Fruit fly (Drosophila melanogaster) whole organism, embryonic: ENCODE data around the gene CG10809.

ENCODE experiments used
- Aef1 ChIP-seq: fragments of 200-800 bp; sonication (Bioruptor generic); IDR thresholded peaks from 3 replicates; pipeline ENCODE4 v1.3.6; 2022; ENCODE audit warnings: missing biosample characterization, missing genetic modification characterization
- Asciz ChIP-seq: fragments of 200-800 bp; sonication (Bioruptor generic); optimal IDR thresholded peaks from 2 replicates; lab custom pipeline; 2017; ENCODE audit warnings: missing biosample characterization, mild to moderate bottlenecking, missing genetic modification characterization, missing genetic modification reagents
- Bgb ChIP-seq: fragments of 200-800 bp; sonication (Bioruptor generic); IDR thresholded peaks from 2 replicates; pipeline ENCODE4 v1.3.6; 2022; ENCODE audit warnings: missing biosample characterization, missing genetic modification characterization; ENCODE audit not compliant: partially characterized antibody
- CG10321 ChIP-seq: fragments of 200-800 bp; sonication (Bioruptor generic); IDR thresholded peaks from 2 replicates; pipeline ENCODE4 v1.3.6; 2022; ENCODE audit warnings: missing biosample characterization, missing genetic modification characterization
- CG11247 ChIP-seq: fragments of 200-800 bp; sonication (Bioruptor generic); IDR thresholded peaks from 2 replicates; pipeline ENCODE4 v1.3.6; 2022; ENCODE audit warnings: missing biosample characterization, missing genetic modification characterization
- CG11504 ChIP-seq: fragments of 200-800 bp; sonication (Bioruptor generic); optimal IDR thresholded peaks from 3 replicates; lab custom pipeline; 2019; ENCODE audit warnings: missing biosample characterization, mild to moderate bottlenecking, missing genetic modification characterization, moderate library complexity
- CG11723 ChIP-seq: fragments of 200-800 bp; sonication (Bioruptor generic); optimal IDR thresholded peaks from 2 replicates; lab custom pipeline; 2017; ENCODE audit warnings: missing biosample characterization, mild to moderate bottlenecking, missing genetic modification characterization
- CG1529 ChIP-seq: fragments of 200-800 bp; sonication (Bioruptor generic); optimal IDR thresholded peaks from 3 replicates; lab custom pipeline; 2018; ENCODE audit warnings: missing biosample characterization, missing genetic modification characterization
- CG17385 ChIP-seq: fragments of 200-800 bp; sonication (Bioruptor generic); optimal IDR thresholded peaks from 3 replicates; lab custom pipeline; 2018; ENCODE audit warnings: missing biosample characterization, mild to moderate bottlenecking, missing genetic modification characterization
- CG17568 ChIP-seq: fragments of 200-800 bp; sonication (Bioruptor generic); optimal IDR thresholded peaks from 2 replicates; lab custom pipeline; 2018; ENCODE audit warnings: missing biosample characterization, mild to moderate bottlenecking, missing genetic modification characterization, moderate library complexity
- CG17829 ChIP-seq: fragments of 200-800 bp; optimal IDR thresholded peaks from 2 replicates; lab custom pipeline; 2019; ENCODE audit warnings: missing biosample characterization, mild to moderate bottlenecking, missing genetic modification characterization, moderate library complexity
- CG17912 ChIP-seq: fragments of 200-800 bp; sonication (Bioruptor generic); optimal IDR thresholded peaks from 2 replicates; lab custom pipeline; 2018; ENCODE audit warnings: missing biosample characterization, mild to moderate bottlenecking, missing genetic modification characterization
- CG1792 ChIP-seq: fragments of 200-800 bp; sonication (Bioruptor generic); optimal IDR thresholded peaks from 2 replicates; lab custom pipeline; 2016; ENCODE audit warnings: missing biosample characterization, missing genetic modification characterization
- CG18599 ChIP-seq: fragments of 200-800 bp; sonication (Bioruptor generic); optimal IDR thresholded peaks from 3 replicates; lab custom pipeline; 2017; ENCODE audit warnings: missing biosample characterization, missing genetic modification characterization, mild to moderate bottlenecking, moderate library complexity, missing genetic modification reagents
- CG3065 ChIP-seq: fragments of 200-800 bp; sonication (Bioruptor generic); optimal IDR thresholded peaks from 2 replicates; lab custom pipeline; 2016; ENCODE audit warnings: missing biosample characterization, missing genetic modification characterization
- CG31388 ChIP-seq: fragments of 200-800 bp; sonication (Bioruptor generic); optimal IDR thresholded peaks from 2 replicates; lab custom pipeline; 2016; ENCODE audit warnings: missing biosample characterization, missing genetic modification characterization
- CG3838 ChIP-seq: fragments of 200-800 bp; sonication (Bioruptor generic); optimal IDR thresholded peaks from 3 replicates; lab custom pipeline; 2016; ENCODE audit warnings: missing biosample characterization, missing genetic modification characterization
- CG4282 ChIP-seq: fragments of 200-800 bp; sonication (Bioruptor generic); optimal IDR thresholded peaks from 2 replicates; lab custom pipeline; 2016; ENCODE audit warnings: missing biosample characterization, missing genetic modification characterization
- CG4328 ChIP-seq: fragments of 200-800 bp; sonication (Bioruptor generic); optimal IDR thresholded peaks from 3 replicates; lab custom pipeline; 2017; ENCODE audit warnings: missing biosample characterization, missing genetic modification reagents, missing genetic modification characterization
- CG4854 ChIP-seq: fragments of 200-800 bp; sonication (Bioruptor generic); optimal IDR thresholded peaks from 2 replicates; lab custom pipeline; 2016; ENCODE audit warnings: missing biosample characterization, missing genetic modification characterization, inconsistent platforms
- CG6683 ChIP-seq: fragments of 200-800 bp; sonication (Bioruptor generic); optimal IDR thresholded peaks from 2 replicates; lab custom pipeline; 2017; ENCODE audit warnings: missing biosample characterization, mild to moderate bottlenecking, missing genetic modification characterization, missing genetic modification reagents
- CG7372 ChIP-seq: fragments of 200-800 bp; sonication (Bioruptor generic); IDR thresholded peaks from 2 replicates; pipeline ENCODE4 v1.3.6; 2022; ENCODE audit warnings: missing biosample characterization, missing genetic modification characterization
- CG7745 ChIP-seq: fragments of 200-800 bp; sonication (Bioruptor generic); optimal IDR thresholded peaks from 2 replicates; lab custom pipeline; 2018; ENCODE audit warnings: missing biosample characterization, mild to moderate bottlenecking, missing genetic modification characterization, moderate library complexity
- CG9876 ChIP-seq: fragments of 200-800 bp; sonication (Bioruptor generic); optimal IDR thresholded peaks from 2 replicates; lab custom pipeline; 2016; ENCODE audit warnings: missing biosample characterization, missing genetic modification characterization
- Camta ChIP-seq: fragments of 200-800 bp; sonication (Bioruptor generic); optimal IDR thresholded peaks from 2 replicates; lab custom pipeline; 2016; ENCODE audit warnings: missing biosample characterization, missing genetic modification characterization
- ERR ChIP-seq: fragments of 200-800 bp; sonication (Bioruptor generic); optimal IDR thresholded peaks from 2 replicates; lab custom pipeline; 2016; ENCODE audit warnings: missing biosample characterization, missing genetic modification characterization
- Nf-YC ChIP-seq: fragments of 200-800 bp; optimal IDR thresholded peaks from 3 replicates; lab custom pipeline; 2019; ENCODE audit warnings: missing biosample characterization, mild to moderate bottlenecking, missing genetic modification characterization, moderate library complexity
- Rfx ChIP-seq: fragments of 200-800 bp; sonication (Bioruptor generic); IDR thresholded peaks from 2 replicates; pipeline ENCODE4 v1.3.6; 2022; ENCODE audit warnings: missing biosample characterization, missing genetic modification characterization
- Trl ChIP-seq, 3 experiments: fragments of >200 bp in 2 of 3; fragments of 200-800 bp in 1 of 3; sonication (Bioruptor generic) in 1 of 3; optimal IDR thresholded peaks; 2 replicates in 1 of 3; 3 replicates in 2 of 3; lab custom pipeline; 2016 to 2017; ENCODE audit warnings: missing biosample characterization in 1 of 3, missing genetic modification characterization in 1 of 3
- Usf ChIP-seq: fragments of 200-800 bp; sonication (Bioruptor generic); optimal IDR thresholded peaks from 2 replicates; lab custom pipeline; 2017; ENCODE audit warnings: missing genotype, missing biosample characterization, missing genetic modification characterization
- abd-A ChIP-seq: fragments of 200-800 bp; sonication (Bioruptor generic); optimal IDR thresholded peaks from 3 replicates; lab custom pipeline; 2019; ENCODE audit warnings: missing biosample characterization, mild to moderate bottlenecking, missing genetic modification characterization, moderate library complexity
- ara ChIP-seq: fragments of 200-800 bp; sonication (Bioruptor generic); IDR thresholded peaks from 2 replicates; pipeline ENCODE4 v1.3.6; 2022; ENCODE audit warnings: missing biosample characterization, missing genetic modification characterization
- btn ChIP-seq: fragments of 200-800 bp; sonication (Bioruptor generic); optimal IDR thresholded peaks from 2 replicates; lab custom pipeline; 2016; ENCODE audit warnings: missing biosample characterization, missing genetic modification characterization
- chn ChIP-seq: fragments of 200-800 bp; sonication (Bioruptor generic); optimal IDR thresholded peaks from 2 replicates; lab custom pipeline; 2016; ENCODE audit warnings: missing biosample characterization, missing genetic modification characterization
- dmrt99B ChIP-seq: fragments of 200-800 bp; sonication (Bioruptor generic); optimal IDR thresholded peaks from 2 replicates; lab custom pipeline; 2018; ENCODE audit warnings: missing biosample characterization, mild to moderate bottlenecking, missing genetic modification characterization, moderate library complexity
- fd64A ChIP-seq: fragments of 200-800 bp; sonication (Bioruptor generic); optimal IDR thresholded peaks from 3 replicates; lab custom pipeline; 2018; ENCODE audit warnings: missing biosample characterization, mild to moderate bottlenecking, missing genetic modification characterization
- gt ChIP-seq: fragments of 200-800 bp; sonication (Bioruptor generic); IDR thresholded peaks from 2 replicates; pipeline ENCODE4 v1.3.6; 2022; ENCODE audit warnings: missing biosample characterization, missing genetic modification characterization
- jigr1 ChIP-seq: fragments of 200-800 bp; sonication (Bioruptor generic); IDR thresholded peaks from 3 replicates; pipeline ENCODE4 v1.3.6; 2022; ENCODE audit warnings: missing biosample characterization, missing genetic modification characterization
- lov ChIP-seq, 2 experiments: fragments of 200-800 bp in 1 of 2; fragments of >200 bp in 1 of 2; sonication (Bioruptor generic) in 1 of 2; IDR thresholded peaks in 1 of 2; optimal IDR thresholded peaks in 1 of 2; 2 replicates in 1 of 2; 3 replicates in 1 of 2; pipeline versions ENCODE4 v1.3.6 to Lab custom; 2017 to 2022; ENCODE audit warnings: missing biosample characterization in 1 of 2, missing genetic modification characterization in 1 of 2
- nau ChIP-seq: fragments of 200-800 bp; sonication (Bioruptor generic); optimal IDR thresholded peaks from 3 replicates; lab custom pipeline; 2017; ENCODE audit warnings: missing biosample characterization, mild to moderate bottlenecking, missing genetic modification characterization, missing genetic modification reagents
- pros ChIP-seq: fragments of 200-800 bp; sonication (Bioruptor generic); optimal IDR thresholded peaks from 3 replicates; lab custom pipeline; 2019; ENCODE audit warnings: missing biosample characterization, mild to moderate bottlenecking, missing genetic modification characterization, moderate library complexity
- psq ChIP-seq: fragments of 200-800 bp; sonication (Bioruptor generic); optimal IDR thresholded peaks from 2 replicates; lab custom pipeline; 2017; ENCODE audit warnings: missing biosample characterization, missing genetic modification characterization
- ranshi ChIP-seq: fragments of 200-800 bp; sonication (Bioruptor generic); IDR thresholded peaks from 2 replicates; pipeline ENCODE4 v1.3.6; 2022; ENCODE audit warnings: missing biosample characterization, missing genetic modification characterization
- sd ChIP-seq: fragments of 200-800 bp; sonication (Bioruptor generic); optimal IDR thresholded peaks from 3 replicates; lab custom pipeline; 2018; ENCODE audit warnings: missing biosample characterization, mild to moderate bottlenecking, missing genetic modification characterization, moderate library complexity
- sens ChIP-seq: fragments of 200-800 bp; sonication (Bioruptor generic); peaks from one replicate; lab custom pipeline; 2016; ENCODE audit warnings: missing biosample characterization, missing genetic modification characterization
- slbo ChIP-seq: fragments of 200-800 bp; sonication (Bioruptor generic); IDR thresholded peaks from 2 replicates; pipeline ENCODE4 v1.3.6; 2022; ENCODE audit warnings: missing biosample characterization, missing genetic modification characterization
- tin ChIP-seq: fragments of 200-800 bp; sonication (Bioruptor generic); optimal IDR thresholded peaks from 3 replicates; lab custom pipeline; 2016; ENCODE audit warnings: missing biosample characterization, missing genetic modification characterization
- tll ChIP-seq, 2 experiments: fragments of 200-800 bp in 1 of 2; fragments of >200 bp in 1 of 2; sonication (Bioruptor generic) in 1 of 2; optimal IDR thresholded peaks; 2 replicates each; lab custom pipeline; 2017 to 2019; ENCODE audit warnings: missing biosample characterization in 2 of 2, missing genetic modification characterization in 2 of 2, mild to moderate bottlenecking in 1 of 2, moderate library complexity in 1 of 2
- ttk ChIP-seq: fragments of 200-800 bp; sonication (Bioruptor generic); IDR thresholded peaks from 2 replicates; pipeline ENCODE4 v2.1.2; 2022; ENCODE audit warnings: missing biosample characterization, missing genetic modification characterization

The CG10809 gene

DNA sequence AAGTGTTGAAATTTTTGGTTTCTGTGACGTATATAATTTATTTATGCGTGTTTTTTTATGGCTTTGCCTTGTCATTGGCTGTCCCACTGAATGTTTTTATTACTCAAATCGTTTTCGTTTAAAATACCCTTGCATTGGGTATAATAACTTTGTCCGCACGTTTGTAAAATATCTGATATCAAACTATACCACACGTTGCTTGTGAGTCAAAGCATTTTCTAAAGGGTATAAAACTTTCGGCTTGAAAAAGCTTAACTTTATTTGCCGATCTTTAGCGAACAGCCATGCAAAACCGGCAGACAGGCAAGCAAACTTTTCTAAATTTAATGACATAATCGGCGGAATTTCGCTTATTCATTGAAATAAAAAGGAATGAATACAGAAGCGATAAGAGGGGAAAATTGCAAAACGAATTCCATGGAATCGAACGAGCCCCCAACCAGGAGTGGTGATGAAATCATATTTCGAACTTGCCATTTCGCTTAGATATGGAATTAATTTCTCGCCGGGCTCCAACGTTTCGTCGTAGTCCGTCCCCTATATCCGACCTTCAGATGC lies 12.2 kb downstream of the CG10809 start (continued):
- peak; percentile 56 for TF ChIP-seq CG17385
- TF ChIP-seq ranshi (GFP tag; lab: Robert Waterston, UW), result no peak; the same call in 1 of the 2 replicates
- TF ChIP-seq ttk (GFP tag; lab: Robert Waterston, UW), result peak; percentile 48
- no peak for TF ChIP-seq Usf (GFP tag; lab: Kevin White, UChicago)
- TF ChIP-seq Bgb (GFP tag; lab: Robert Waterston, UW), result no peak
- no peak for TF ChIP-seq CG3065 (GFP tag; lab: Kevin White, UChicago)
- no peak for TF ChIP-seq CG17568 (GFP tag; lab: Kevin White, UChicago)
- TF ChIP-seq sd, result peak; percentile 75
- TF ChIP-seq Rfx (GFP tag; lab: Robert Waterston, UW), result peak; percentile 84
- TF ChIP-seq CG9876, result no peak
- no peak for TF ChIP-seq btn (GFP tag; lab: Kevin White, UChicago)
- TF ChIP-seq sens (GFP tag; lab: Kevin White, UChicago), result peak; percentile 83
- no peak for TF ChIP-seq lov (optimal IDR thresholded peaks at IDR 0.05; lab: Kevin White, UChicago)
- no peak for TF ChIP-seq lov (GFP tag; IDR thresholded peaks at IDR 0.05; lab: Robert Waterston, UW)
- peak; percentile 37; the same call in 1 of the 3 replicates for TF ChIP-seq Aef1 (GFP tag; lab: Robert Waterston, UW)
- no peak for TF ChIP-seq CG17912 (GFP tag; lab: Kevin White, UChicago)
- TF ChIP-seq abd-A (tag; lab: Kevin White, UChicago), result peak; percentile 75
- no peak for TF ChIP-seq psq (GFP tag; lab: Kevin White, UChicago)
- no peak for TF ChIP-seq CG1529 (GFP tag; lab: Kevin White, UChicago)
- no peak for TF ChIP-seq CG31388 (GFP tag; lab: Kevin White, UChicago)
- TF ChIP-seq CG7372 (GFP tag; lab: Robert Waterston, UW), result peak; percentile 53; the same call in 1 of the 2 replicates
- peak; percentile 10 for TF ChIP-seq CG1792
- TF ChIP-seq CG10321 (GFP tag; lab: Robert Waterston, UW), result no peak
- peak; percentile 39 for TF ChIP-seq Nf-YC (tag; lab: Kevin White, UChicago)
- TF ChIP-seq Asciz (GFP tag; lab: Kevin White, UChicago), result peak; percentile 15
- no peak for TF ChIP-seq CG7745 (tag; lab: Kevin White, UChicago)
- peak; percentile 68 for TF ChIP-seq CG11504 (tag; lab: Kevin White, UChicago)
- no peak for TF ChIP-seq CG4282
- TF ChIP-seq dmrt99B (tag; lab: Kevin White, UChicago), result peak; percentile 61
- no peak for TF ChIP-seq chn (GFP tag; lab: Kevin White, UChicago)
- TF ChIP-seq Camta, result no peak
- TF ChIP-seq pros (GFP tag; lab: Kevin White, UChicago), result no peak
- TF ChIP-seq fd64A (GFP tag; lab: Kevin White, UChicago), result no peak
- TF ChIP-seq CG17829 (tag; lab: Kevin White, UChicago), result peak; percentile 9
- TF ChIP-seq CG3838, result no peak
- peak; percentile 33 for TF ChIP-seq tin (GFP tag; lab: Kevin White, UChicago)
- no peak for TF ChIP-seq Trl (optimal IDR thresholded peaks at IDR 0.05; lab: Kevin White, UChicago)
- no peak for TF ChIP-seq Trl (GFP tag; optimal IDR thresholded peaks at IDR 0.05; lab: Kevin White, UChicago)
- TF ChIP-seq CG4854 (GFP tag; lab: Kevin White, UChicago), result peak; percentile 0
- TF ChIP-seq CG11723 (GFP tag; lab: Kevin White, UChicago), result no peak
- no peak for TF ChIP-seq tll (GFP tag; optimal IDR thresholded peaks at IDR 0.05; lab: Kevin White, UChicago)
- peak; percentile 47 for TF ChIP-seq CG18599 (GFP tag; lab: Kevin White, UChicago)
- peak; percentile 29 for TF ChIP-seq CG4328 (GFP tag; lab: Kevin White, UChicago)
- TF ChIP-seq ERR (GFP tag; lab: Kevin White, UChicago), result peak; percentile 33
- 0 out of 2 replicates have a peak, but pooled peaks have one; percentile 8 for TF ChIP-seq gt (GFP tag; lab: Robert Waterston, UW)
- TF ChIP-seq CG6683 (GFP tag; lab: Kevin White, UChicago), result no peak
- TF ChIP-seq slbo (GFP tag; lab: Robert Waterston, UW), result peak; percentile 76
- TF ChIP-seq CG11247, result peak; percentile 58
- peak; percentile 26 for TF ChIP-seq nau (GFP tag; lab: Kevin White, UChicago)
- no peak for TF ChIP-seq ara (GFP tag; lab: Robert Waterston, UW)
- TF ChIP-seq jigr1 (GFP tag; lab: Robert Waterston, UW), result no peak
